Fruit fly (Drosophila melanogaster): ENCODE data around the gene CG32700.

CG32700 gene

DNA sequence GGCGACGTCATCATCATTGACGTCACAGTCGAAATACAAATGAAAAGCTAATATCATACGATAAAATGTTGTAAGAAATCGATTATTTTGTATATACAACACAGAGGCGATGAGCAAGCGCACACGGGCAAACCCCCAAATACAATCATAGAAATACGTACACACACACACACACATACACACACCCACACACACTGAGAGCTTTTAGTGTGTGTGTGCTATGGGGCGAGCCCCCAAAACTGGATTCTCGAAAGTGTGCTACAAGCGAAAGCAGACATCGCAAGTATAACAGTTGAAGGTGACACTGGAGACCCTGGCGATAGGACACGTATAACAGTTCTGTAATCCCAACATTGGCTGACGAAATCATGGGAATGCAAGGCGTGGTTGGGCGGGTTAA, 31.2 kb upstream of the CG32700 start:
- TF ChIP-seq Hr83 (GFP tag; optimal IDR thresholded peaks at IDR 0.05; ENCODE audit: poor library complexity, severe bottlenecking), result peak; percentile 1
- TF ChIP-seq GATAd (GFP tag; optimal IDR thresholded peaks at IDR 0.05), result no peak
- no peak for TF ChIP-seq sv (GFP tag; optimal IDR thresholded peaks at IDR 0.05)
- peak in 1 of 2 experiments; percentile 9 for TF ChIP-seq foxo (GFP tag; optimal IDR thresholded peaks at IDR 0.05)
- no peak for TF ChIP-seq Mio (GFP tag; optimal IDR thresholded peaks at IDR 0.05)
- TF ChIP-seq dl (GFP tag; optimal IDR thresholded peaks at IDR 0.05; ENCODE audit: insufficient read depth in 1 of 2, partially characterized antibody in 2 of 2), result no peak
- TF ChIP-seq Jra (GFP tag; optimal IDR thresholded peaks at IDR 0.05), result no peak
- TF ChIP-seq Myc (optimal IDR thresholded peaks at IDR 0.05), result no peak
- no peak for TF ChIP-seq Dfd (GFP tag; optimal IDR thresholded peaks at IDR 0.05)
- TF ChIP-seq brk (GFP tag; optimal IDR thresholded peaks at IDR 0.05), result no peak
- no peak for TF ChIP-seq CrebA (GFP tag; optimal IDR thresholded peaks at IDR 0.05; ENCODE audit: borderline replicate concordance)
- peak; percentile 3 for TF ChIP-seq psq (GFP tag; optimal IDR thresholded peaks at IDR 0.05)
- peak; percentile 28 for TF ChIP-seq woc (GFP tag; optimal IDR thresholded peaks at IDR 0.05)
- no peak for TF ChIP-seq Hr78 (GFP tag; optimal IDR thresholded peaks at IDR 0.05)
- TF ChIP-seq usp (GFP tag; optimal IDR thresholded peaks at IDR 0.05), result no peak
- no peak for TF ChIP-seq Rel (GFP tag; optimal IDR thresholded peaks at IDR 0.05)
- peak; percentile 27 for TF ChIP-seq Rel (tag; optimal IDR thresholded peaks at IDR 0.05)
- no peak for TF ChIP-seq ey (GFP tag; optimal IDR thresholded peaks at IDR 0.05)
- no peak for TF ChIP-seq Dif (GFP tag; optimal IDR thresholded peaks at IDR 0.05; ENCODE audit: partially characterized antibody)
- no peak for TF ChIP-seq CG32264 (GFP tag; optimal IDR thresholded peaks at IDR 0.05)

DNA sequence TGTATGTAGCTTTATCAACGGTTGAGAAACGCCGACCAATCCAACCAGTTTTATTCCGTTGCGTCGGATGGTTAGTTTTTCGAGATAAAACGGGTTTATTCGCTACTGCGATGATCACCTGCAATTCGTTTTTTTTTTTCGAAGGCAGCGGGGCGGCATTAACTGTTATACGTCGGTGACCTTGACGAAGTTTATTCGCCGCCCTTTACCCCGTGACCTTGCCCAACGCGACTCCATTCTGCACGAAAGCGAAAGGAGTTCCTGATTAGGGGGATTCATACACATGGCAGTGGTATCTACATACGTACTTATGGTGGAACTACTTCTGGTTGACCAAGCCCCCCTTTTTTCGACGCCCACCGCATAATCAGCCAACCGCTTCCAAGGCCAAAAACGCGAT, 29.9 kb upstream of the CG32700 start:
- TF ChIP-seq ey (GFP tag; optimal IDR thresholded peaks at IDR 0.05) (no peak), HLH106 (tag; optimal IDR thresholded peaks at IDR 0.05) (no peak), h (GFP tag; optimal IDR thresholded peaks at IDR 0.05) (no peak), br (GFP tag; optimal IDR thresholded peaks at IDR 0.05) (no peak), fru (GFP tag; optimal IDR thresholded peaks at IDR 0.05) (no peak), sage (GFP tag; optimal IDR thresholded peaks at IDR 0.05) (no peak)

DNA sequence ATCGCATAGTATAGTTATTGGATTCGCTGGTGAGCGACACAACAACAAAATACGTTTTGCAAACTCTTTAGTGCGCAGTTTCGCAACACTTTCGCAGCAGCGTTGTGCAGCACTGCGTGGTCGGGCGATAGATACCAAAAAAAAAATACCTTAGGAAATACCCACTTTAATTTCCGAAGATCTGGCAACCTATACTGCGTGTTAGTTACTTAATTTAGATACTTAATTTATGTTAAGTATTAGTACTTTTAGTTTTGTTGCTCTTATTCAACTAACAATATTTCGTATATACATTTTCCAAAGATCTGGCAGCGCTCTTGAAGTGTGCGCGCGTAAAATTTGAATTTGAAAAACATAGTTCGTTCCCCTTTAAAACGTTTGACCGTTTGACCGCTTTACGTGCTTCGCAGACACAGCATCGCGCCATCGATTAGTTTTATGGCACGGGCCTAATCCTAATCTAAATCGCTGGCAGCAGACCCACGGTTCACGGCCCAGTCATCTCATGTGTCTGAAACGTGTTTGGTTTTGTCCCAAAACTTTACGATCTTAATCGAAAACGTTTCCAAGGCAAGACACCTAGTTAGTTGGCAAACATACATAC, 29.4 kb upstream of the CG32700 start, which contains the start of gene LPCAT:
TSS of gene LPCAT (minus strand) at position 70 of the 604 bp plus-strand sequence.
- TF ChIP-seq Vsx2 (GFP tag; optimal IDR thresholded peaks at IDR 0.05; ENCODE audit: partially characterized antibody), result no peak
- no peak for TF ChIP-seq Dfd (GFP tag; optimal IDR thresholded peaks at IDR 0.05)
- peak; percentile 23 for TF ChIP-seq dsf (GFP tag; optimal IDR thresholded peaks at IDR 0.05; ENCODE audit: borderline replicate concordance)
- TF ChIP-seq CG9705 (GFP tag; optimal IDR thresholded peaks at IDR 0.05), result peak; percentile 73
- TF ChIP-seq N (GFP tag; optimal IDR thresholded peaks at IDR 0.05), result no peak
- TF ChIP-seq Hr78 (GFP tag; optimal IDR thresholded peaks at IDR 0.05), result no peak
- no peak for TF ChIP-seq Abd-B (GFP tag; optimal IDR thresholded peaks at IDR 0.05)
- peak; percentile 72 for TF ChIP-seq HLH106 (tag; optimal IDR thresholded peaks at IDR 0.05)
- peak; percentile 83 for TF ChIP-seq sv (GFP tag; optimal IDR thresholded peaks at IDR 0.05)
- TF ChIP-seq lola (GFP tag; optimal IDR thresholded peaks at IDR 0.05), result no peak
- no peak for TF ChIP-seq psq (GFP tag; optimal IDR thresholded peaks at IDR 0.05)
- TF ChIP-seq Mio (GFP tag; optimal IDR thresholded peaks at IDR 0.05), result no peak
- TF ChIP-seq h (GFP tag; optimal IDR thresholded peaks at IDR 0.05), result peak; percentile 69
- TF ChIP-seq woc (GFP tag; optimal IDR thresholded peaks at IDR 0.05), result peak; percentile 27
- peak; percentile 31 for TF ChIP-seq Myc (optimal IDR thresholded peaks at IDR 0.05)
- peak; percentile 67 for TF ChIP-seq sage (GFP tag; optimal IDR thresholded peaks at IDR 0.05)
- TF ChIP-seq Jra (GFP tag; optimal IDR thresholded peaks at IDR 0.05), result peak; percentile 71
- TF ChIP-seq Rel (GFP tag; optimal IDR thresholded peaks at IDR 0.05), result no peak
- no peak for TF ChIP-seq Rel (tag; optimal IDR thresholded peaks at IDR 0.05)
- TF ChIP-seq tai (GFP tag; optimal IDR thresholded peaks at IDR 0.05), result peak; percentile 80
- TF ChIP-seq rgr (GFP tag; optimal IDR thresholded peaks at IDR 0.05), result peak; percentile 60
- TF ChIP-seq foxo (GFP tag; optimal IDR thresholded peaks at IDR 0.05), result peak in 1 of 2 experiments; percentile 88
- TF ChIP-seq GATAd (GFP tag; optimal IDR thresholded peaks at IDR 0.05), result no peak
- peak; percentile 62 for TF ChIP-seq br (GFP tag; optimal IDR thresholded peaks at IDR 0.05)
- TF ChIP-seq usp (GFP tag; optimal IDR thresholded peaks at IDR 0.05), result no peak
- TF ChIP-seq pan (optimal IDR thresholded peaks at IDR 0.05), result no peak
- peak; percentile 9 for TF ChIP-seq Dif (GFP tag; optimal IDR thresholded peaks at IDR 0.05; ENCODE audit: partially characterized antibody)
- TF ChIP-seq dmrt93B (GFP tag; optimal IDR thresholded peaks at IDR 0.05), result peak; percentile 48
- peak; percentile 92 for TF ChIP-seq Hr83 (GFP tag; optimal IDR thresholded peaks at IDR 0.05; ENCODE audit: poor library complexity, severe bottlenecking)
- TF ChIP-seq CG32264 (GFP tag; optimal IDR thresholded peaks at IDR 0.05), result peak; percentile 32
- peak; percentile 69 for TF ChIP-seq Sp1 (GFP tag; optimal IDR thresholded peaks at IDR 0.05)
- TF ChIP-seq CrebA (GFP tag; optimal IDR thresholded peaks at IDR 0.05; ENCODE audit: borderline replicate concordance), result peak; percentile 40
- peak; percentile 83 for TF ChIP-seq fru (GFP tag; optimal IDR thresholded peaks at IDR 0.05)
- peak; percentile 34 for TF ChIP-seq jim (GFP tag; optimal IDR thresholded peaks at IDR 0.05)
- TF ChIP-seq ey (GFP tag; optimal IDR thresholded peaks at IDR 0.05), result peak; percentile 78
- peak; percentile 80 for TF ChIP-seq Hnf4 (GFP tag; optimal IDR thresholded peaks at IDR 0.05)
- no peak for TF ChIP-seq dl (GFP tag; optimal IDR thresholded peaks at IDR 0.05; ENCODE audit: insufficient read depth in 1 of 2, partially characterized antibody in 2 of 2)
- TF ChIP-seq brk (GFP tag; optimal IDR thresholded peaks at IDR 0.05), result no peak
- peak; percentile 23 for TF ChIP-seq OdsH (GFP tag; optimal IDR thresholded peaks at IDR 0.05)
